Worm (Caenorhabditis elegans): ENCODE results near the gene gsp-2.

The gsp-2 gene

DNA sequence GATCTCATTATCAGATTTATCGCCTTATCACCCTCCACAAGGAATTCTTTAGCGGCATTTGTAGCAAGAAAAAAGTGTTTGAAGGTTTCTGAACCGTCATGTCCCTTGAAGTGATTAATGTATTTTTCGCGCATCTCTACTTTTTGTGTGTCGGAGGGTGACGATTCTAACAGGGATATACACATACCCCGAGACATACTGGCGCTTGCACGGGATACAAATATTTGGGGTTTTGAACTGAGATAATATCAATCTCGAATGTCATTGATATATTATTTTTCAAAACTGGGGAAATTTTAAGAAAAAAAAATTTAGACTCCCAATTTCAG is 30.8 kb upstream of the gsp-2 start (continued):
- no peak for TF ChIP-seq mel-28 (tag; optimal IDR thresholded peaks at IDR 0.05; ENCODE audit: borderline replicate concordance)

- TF ChIP-seq attf-6 (GFP tag; IDR thresholded peaks at IDR 0.05) (0 out of 2 replicates have a peak, but pooled peaks have one; percentile 14), nhr-90 (tag; optimal IDR thresholded peaks at IDR 0.05) (no peak), lsy-27 (tag; optimal IDR thresholded peaks at IDR 0.05; ENCODE audit: borderline replicate concordance, insufficient read depth) (no peak), B0019.2 (GFP tag; conservative IDR thresholded peaks at IDR 0.05) (no peak), Y95B8A.8 (GFP tag; IDR thresholded peaks at IDR 0.05) (no peak), ceh-100 (GFP tag; IDR thresholded peaks at IDR 0.05) (no peak), Y79H2A.3 (GFP tag; conservative IDR thresholded peaks at IDR 0.05) (no peak), cebp-1 (GFP tag; IDR thresholded peaks at IDR 0.05) (no peak), cebp-1 (tag; optimal IDR thresholded peaks at IDR 0.05) (no peak), ceh-79 (tag; optimal IDR thresholded peaks at IDR 0.05) (no peak), hsf-1 (GFP tag; IDR thresholded peaks at IDR 0.05) (peak; percentile 52; the same call in 1 of the 2 replicates), egl-18 (GFP tag; IDR thresholded peaks at IDR 0.05) (no peak), madf-6 (GFP tag; IDR thresholded peaks at IDR 0.05) (peak; percentile 40; the same call in 1 of the 2 replicates), athp-1 (tag; optimal IDR thresholded peaks at IDR 0.05) (no peak), madf-3 (GFP tag; IDR thresholded peaks at IDR 0.05) (no peak), zim-3 (tag; optimal IDR thresholded peaks at IDR 0.05) (no peak), aptf-3 (GFP tag; IDR thresholded peaks at IDR 0.05) (no peak), hlh-26 (GFP tag; conservative IDR thresholded peaks at IDR 0.05) (no peak), C17E4.6 (GFP tag; IDR thresholded peaks at IDR 0.05) (no peak), ets-4 (GFP tag; optimal IDR thresholded peaks at IDR 0.05) (no peak), nfya-1 (tag; optimal IDR thresholded peaks at IDR 0.05; ENCODE audit: borderline replicate concordance, insufficient read depth) (no peak), attf-5 (GFP tag; optimal IDR thresholded peaks at IDR 0.05) (no peak), Y53F4B.3 (GFP tag; IDR thresholded peaks at IDR 0.05) (no peak), mel-28 (tag; optimal IDR thresholded peaks at IDR 0.05; ENCODE audit: borderline replicate concordance) (no peak), ztf-25 (GFP tag; IDR thresholded peaks at IDR 0.05) (no peak), F37B4.10 (GFP tag; IDR thresholded peaks at IDR 0.05) (no peak), sea-2 (GFP tag; IDR thresholded peaks at IDR 0.05) (no peak), F52B5.7 (tag; optimal IDR thresholded peaks at IDR 0.05) (peak; percentile 11), snpc-3.4 (tag; optimal IDR thresholded peaks at IDR 0.05) (no peak), D2030.7 (GFP tag; IDR thresholded peaks at IDR 0.05) (no peak), K12H6.12 (tag; optimal IDR thresholded peaks at IDR 0.05) (no peak), let-526 (GFP tag; IDR thresholded peaks at IDR 0.05) (no peak), mcd-1 (GFP tag; IDR thresholded peaks at IDR 0.05) (no peak), lin-26 (GFP tag; IDR thresholded peaks at IDR 0.05) (0 out of 2 replicates have a peak, but pooled peaks have one; percentile 35), pha-4 (tag; optimal IDR thresholded peaks at IDR 0.05) (no peak), him-1 (tag; optimal IDR thresholded peaks at IDR 0.05) (peak; percentile 97), F57A8.1 (GFP tag; optimal IDR thresholded peaks at IDR 0.05) (no peak)
Measured at ce11 chrIII:7308600-7309109, 27.7 kb upstream of the gsp-2 start, which contains the start of gene acbp-4. acbp-4 (minus strand) TSS chrIII:7309109.
